Worm (Caenorhabditis elegans): ENCODE results near the gene F54B3.1.

DNA sequence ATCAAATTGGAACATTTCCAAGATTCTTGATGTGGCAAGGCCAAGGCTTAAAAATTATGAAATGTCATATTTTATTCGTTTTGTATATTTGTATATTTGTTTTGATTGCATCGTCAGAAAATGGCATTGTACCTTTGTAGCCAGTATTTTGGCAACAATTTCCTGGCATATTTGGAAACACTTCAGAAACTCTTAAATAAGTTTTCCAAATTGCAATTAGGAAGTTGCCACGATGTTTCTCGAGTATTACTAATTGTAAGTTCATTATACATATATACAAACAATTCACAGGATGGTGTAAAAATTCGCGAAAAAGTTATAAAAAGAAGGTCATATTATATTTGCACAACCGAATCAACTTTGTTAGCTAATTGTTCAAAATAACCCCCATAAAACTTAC is 64.2 kb downstream of the F54B3.1 start, which contains the start of gene idpp-8:
- TF ChIP-seq madf-2 (tag; optimal IDR thresholded peaks at IDR 0.05) (no peak), hlh-30 (tag; optimal IDR thresholded peaks at IDR 0.05; ENCODE audit: insufficient read depth) (no peak), npax-4 (tag; optimal IDR thresholded peaks at IDR 0.05) (no peak), unc-3 (GFP tag; conservative IDR thresholded peaks at IDR 0.05) (no peak), unc-3 (tag; optimal IDR thresholded peaks at IDR 0.05) (no peak), pag-3 (tag; optimal IDR thresholded peaks at IDR 0.05; ENCODE audit: borderline replicate concordance) (no peak), K02D7.2 (tag; optimal IDR thresholded peaks at IDR 0.05) (no peak), ets-4 (tag; optimal IDR thresholded peaks at IDR 0.05) (no peak), elt-2 (tag; optimal IDR thresholded peaks at IDR 0.05) (no peak), nfya-1 (tag; optimal IDR thresholded peaks at IDR 0.05) (no peak), ceh-19 (GFP tag; optimal IDR thresholded peaks at IDR 0.05) (no peak), gmeb-2 (tag; optimal IDR thresholded peaks at IDR 0.05) (no peak), sox-4 (tag; optimal IDR thresholded peaks at IDR 0.05) (no peak)

Measured in whole organism, late embryonic.